Worm (Caenorhabditis elegans) whole organism, mixed stage, embryonic: Measurements from ENCODE around the gene F54D5.7.

Experiments
- ceh-83 ChIP-seq: fragments of 200-800 bp; sonication (Bioruptor generic); optimal IDR thresholded peaks from 2 replicates; lab custom pipeline; 2018; ENCODE audit warnings: mild to moderate bottlenecking, missing genetic modification characterization, missing compliant biosample characterization
- elt-1 ChIP-seq: sonication (generic microtip); optimal IDR thresholded peaks from 2 replicates; lab custom pipeline; 2017; ENCODE audit warnings: missing genetic modification characterization, mild to moderate bottlenecking, missing compliant biosample characterization, antibody characterized with exemption, moderate library complexity, borderline replicate concordance; ENCODE audit not compliant: insufficient read depth
- ham-2 ChIP-seq: fragments of 200-800 bp; sonication (Bioruptor generic); optimal IDR thresholded peaks from 2 replicates; lab custom pipeline; 2018; ENCODE audit warnings: mild to moderate bottlenecking, missing genetic modification characterization, missing compliant biosample characterization
- mab-5 ChIP-seq: fragments of 150-350 bp; optimal IDR thresholded peaks from 2 replicates; lab custom pipeline; 2014; ENCODE audit warnings: missing biosample characterization, missing genetic modification characterization
- mep-1 ChIP-seq: fragments of 150-350 bp; optimal IDR thresholded peaks from 2 replicates; lab custom pipeline; 2017; ENCODE audit warnings: missing biosample characterization, missing genetic modification reagents, missing genetic modification characterization, inconsistent platforms
- mls-2 ChIP-seq: sonication (generic microtip); optimal IDR thresholded peaks from 2 replicates; lab custom pipeline; 2016; ENCODE audit warnings: mild to moderate bottlenecking, missing genetic modification characterization, moderate library complexity, missing compliant biosample characterization
- nhr-237 ChIP-seq: fragments of 150-350 bp; optimal IDR thresholded peaks from 2 replicates; lab custom pipeline; 2014; ENCODE audit warnings: missing biosample characterization, missing genetic modification characterization
- nhr-28 ChIP-seq: fragments of 150-350 bp; optimal IDR thresholded peaks from 2 replicates; lab custom pipeline; 2014; ENCODE audit warnings: missing biosample characterization, missing genetic modification characterization
- unc-62 ChIP-seq: fragments of 150-350 bp; optimal IDR thresholded peaks from 2 replicates; lab custom pipeline; 2014; ENCODE audit warnings: missing biosample characterization, missing genetic modification reagents, missing genetic modification characterization

DNA sequence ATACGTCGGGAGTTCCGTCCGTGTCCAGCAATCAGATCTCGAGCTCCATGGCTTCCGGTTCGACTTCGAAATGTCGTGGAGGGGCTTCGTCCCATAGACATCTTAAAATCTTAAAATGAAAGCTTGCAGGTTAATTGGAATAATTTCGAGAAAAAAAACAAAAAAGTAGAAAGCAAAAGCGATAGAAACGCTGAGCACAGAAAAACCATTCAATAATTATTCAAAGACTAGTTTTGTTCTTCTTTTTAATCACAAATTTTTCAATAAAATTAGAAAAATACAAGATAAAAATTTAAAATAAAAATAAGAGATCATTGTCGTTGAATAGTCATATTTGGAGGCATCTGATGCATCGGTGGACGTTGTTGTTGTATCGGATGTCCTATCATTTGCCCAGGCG lies 20.4 kb upstream of the F54D5.7 start, which contains the start of gene age-1:
- TF ChIP-seq mep-1 (tag; lab: Kevin White, UChicago) (no peak), ceh-83 (GFP tag; lab: Kevin White, UChicago) (no peak), mls-2 (tag; lab: Kevin White, UChicago) (no peak), nhr-237 (tag; lab: Kevin White, UChicago) (no peak), elt-1 (tag; lab: Kevin White, UChicago) (no peak), nhr-28 (tag; lab: Kevin White, UChicago) (no peak), unc-62 (GFP tag; lab: Kevin White, UChicago) (no peak), mab-5 (tag; lab: Kevin White, UChicago) (no peak), ham-2 (GFP tag; lab: Kevin White, UChicago) (no peak)
